1 fruit fly cellular context compared by ENCODE assay signal in the genomic region with DNA sequence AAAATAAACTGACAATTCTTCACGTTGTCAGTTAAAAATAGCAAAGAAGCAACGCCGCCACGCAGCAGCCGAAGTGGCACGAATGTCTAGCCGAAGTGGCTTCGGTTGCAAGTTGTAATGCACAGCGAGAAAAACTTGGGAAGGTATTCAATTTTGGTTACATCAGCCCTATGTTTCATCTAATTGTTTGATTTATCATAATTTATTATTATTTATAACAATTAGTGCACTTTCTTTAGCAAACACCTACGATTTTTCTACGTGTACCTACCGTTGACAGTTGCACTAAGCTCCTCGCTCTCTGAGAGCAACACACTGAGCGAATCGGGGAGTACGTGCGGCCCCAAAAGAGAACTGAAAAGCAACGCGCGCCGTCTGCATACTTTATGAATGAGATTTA.
TF ChIP-seq lines count a peak whose summit lies in the region.

A gene (minus strand): TSS at position 13 of the 400 bp plus-strand sequence.

TF ChIP-seq in whole organism, embryonic, 481 proteins besides CTCF, POLR2A, EP300 and RAD21 (continued from another document):
- peak; percentile 69 for TF ChIP-seq CG4360 (GFP tag; IDR thresholded peaks at IDR 0.05; lab: Robert Waterston, UW)
- no peak for TF ChIP-seq her (GFP tag; optimal IDR thresholded peaks at IDR 0.05; lab: Kevin White, UChicago)
- TF ChIP-seq NC2α (GFP tag; optimal IDR thresholded peaks at IDR 0.05; lab: Kevin White, UChicago) = no peak
- TF ChIP-seq nau (GFP tag; optimal IDR thresholded peaks at IDR 0.05; lab: Kevin White, UChicago) = peak; percentile 90
- peak; percentile 91 for TF ChIP-seq CG14014 (GFP tag; IDR thresholded peaks at IDR 0.05; lab: Robert Waterston, UW)
- TF ChIP-seq CG15514 (GFP tag; optimal IDR thresholded peaks at IDR 0.05; lab: Kevin White, UChicago) = peak; percentile 60
- no peak; the same call in 1 of the 2 replicates for TF ChIP-seq CG8765 (GFP tag; IDR thresholded peaks at IDR 0.05; lab: Robert Waterston, UW)
- peak; percentile 85 for TF ChIP-seq CG10267 (tag; optimal IDR thresholded peaks at IDR 0.05; lab: Kevin White, UChicago)
- peak; percentile 75 for TF ChIP-seq wek (GFP tag; optimal IDR thresholded peaks at IDR 0.05; lab: Kevin White, UChicago)
- peak; percentile 58 for TF ChIP-seq CG16863 (GFP tag; optimal IDR thresholded peaks at IDR 0.05; lab: Kevin White, UChicago)
- no peak for TF ChIP-seq Scr (GFP tag; IDR thresholded peaks at IDR 0.05; lab: Robert Waterston, UW; ENCODE audit: partially characterized antibody)
- no peak for TF ChIP-seq nerfin-2 (GFP tag; IDR thresholded peaks at IDR 0.05; lab: Robert Waterston, UW; ENCODE audit: partially characterized antibody)
- TF ChIP-seq CG17612 (GFP tag; IDR thresholded peaks at IDR 0.05; lab: Robert Waterston, UW) = peak; percentile 77
- TF ChIP-seq stc (GFP tag; IDR thresholded peaks at IDR 0.05; lab: Robert Waterston, UW) = peak; percentile 95
- TF ChIP-seq CG18011 (GFP tag; optimal IDR thresholded peaks at IDR 0.05; lab: Kevin White, UChicago) = peak; percentile 61
- peak; percentile 91 for TF ChIP-seq CG2875 (GFP tag; optimal IDR thresholded peaks at IDR 0.05; lab: Kevin White, UChicago)
- no peak for TF ChIP-seq CG34224 (GFP tag; IDR thresholded peaks at IDR 0.05; lab: Robert Waterston, UW; ENCODE audit: partially characterized antibody)
- TF ChIP-seq odd (GFP tag; optimal IDR thresholded peaks at IDR 0.05; lab: Kevin White, UChicago) = peak; percentile 82
- no peak for TF ChIP-seq prd (optimal IDR thresholded peaks at IDR 0.05; lab: Kevin White, UChicago)
- TF ChIP-seq prd (GFP tag; IDR thresholded peaks at IDR 0.05; lab: Robert Waterston, UW) = peak; percentile 95
- TF ChIP-seq CG17912 (GFP tag; optimal IDR thresholded peaks at IDR 0.05; lab: Kevin White, UChicago) = peak; percentile 28
- TF ChIP-seq YL-1 (GFP tag; optimal IDR thresholded peaks at IDR 0.05; lab: Kevin White, UChicago) = peak; percentile 43
- TF ChIP-seq CG7987 (GFP tag; optimal IDR thresholded peaks at IDR 0.05; lab: Kevin White, UChicago) = peak; percentile 55
- TF ChIP-seq CG15269 (tag; optimal IDR thresholded peaks at IDR 0.05; lab: Kevin White, UChicago) = peak; percentile 93
- peak; percentile 31 to 89 for TF ChIP-seq dpn (GFP tag; optimal IDR thresholded peaks at IDR 0.05; lab: Kevin White, UChicago)
- TF ChIP-seq ttk (GFP tag; IDR thresholded peaks at IDR 0.05; lab: Robert Waterston, UW) = peak; percentile 97
- TF ChIP-seq CG6813 (GFP tag; optimal IDR thresholded peaks at IDR 0.05; lab: Kevin White, UChicago) = peak; percentile 87
